Fruit fly (Drosophila melanogaster): Measurements from ENCODE around the gene CG31099.

DNA sequence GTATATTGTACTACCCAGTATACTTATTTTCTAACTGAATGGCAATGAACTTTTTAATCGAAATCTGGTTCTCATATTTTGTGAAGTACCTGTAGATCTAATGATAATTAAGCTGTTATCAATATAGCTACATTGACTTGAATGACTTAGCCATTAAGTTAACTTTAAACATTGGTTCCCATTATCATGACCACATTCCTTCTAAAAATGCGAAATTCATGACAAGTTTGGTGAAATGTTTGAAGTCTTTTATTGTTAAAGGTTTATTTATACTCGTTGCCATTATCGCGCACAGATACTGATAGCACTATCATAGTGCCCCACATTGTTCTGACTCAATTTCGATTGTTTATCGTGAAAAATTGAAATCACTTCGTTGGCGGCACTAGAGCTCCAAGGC lies 10.2 kb upstream of the CG31099 start:
- no peak for TF ChIP-seq psq (optimal IDR thresholded peaks at IDR 0.05)
- TF ChIP-seq Myc (optimal IDR thresholded peaks at IDR 0.05), result no peak
- no peak for TF ChIP-seq h (optimal IDR thresholded peaks at IDR 0.05)
- TF ChIP-seq ttk (optimal IDR thresholded peaks at IDR 0.05), result no peak

All from Kc167 (cell line).